Fruit fly (Drosophila melanogaster): ENCODE results near the gene CG32982.

CG32982 gene

dm6 chr2L:9082750-9083149 lies 42.8 kb upstream of the CG32982 start:
- TF ChIP-seq gsb (GFP tag; IDR thresholded peaks at IDR 0.05) (no peak), GATAe (GFP tag; conservative IDR thresholded peaks at IDR 0.05) (no peak), Nf-YC (tag; optimal IDR thresholded peaks at IDR 0.05) (peak; percentile 94), dmrt11E (tag; optimal IDR thresholded peaks at IDR 0.05) (no peak), Nf-YB (GFP tag; optimal IDR thresholded peaks at IDR 0.05) (peak; percentile 91)

DNA sequence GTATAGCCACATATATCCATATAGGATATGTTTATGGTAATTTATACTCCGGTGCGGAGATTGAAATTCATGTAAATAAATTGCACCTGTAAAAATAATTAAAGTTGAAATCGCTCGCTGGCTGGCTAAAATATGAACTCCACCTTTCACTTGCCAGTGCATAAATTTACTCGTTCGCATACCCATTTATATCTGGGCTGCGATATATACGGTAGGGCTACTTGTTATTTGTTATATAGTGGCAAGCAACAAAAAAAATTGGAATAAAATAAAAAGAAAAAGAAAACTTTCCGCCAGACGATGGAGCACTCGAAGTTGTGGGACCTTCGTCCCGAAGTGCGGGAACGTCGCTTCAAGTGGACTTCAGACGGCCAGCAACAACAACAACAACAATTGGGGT lies 41.7 kb upstream of the CG32982 start, which contains the start of gene Toll-4:
Gene Toll-4 (plus strand): TSS at position 301 of the 400 bp plus-strand sequence.
- TF ChIP-seq gfzf (GFP tag; optimal IDR thresholded peaks at IDR 0.05) (no peak), CG2712 (tag; optimal IDR thresholded peaks at IDR 0.05) (no peak), tup (GFP tag; optimal IDR thresholded peaks at IDR 0.05) (no peak), Dbx (GFP tag; IDR thresholded peaks at IDR 0.05) (no peak), CG12104 (GFP tag; optimal IDR thresholded peaks at IDR 0.05) (no peak), ham (GFP tag; IDR thresholded peaks at IDR 0.05) (no peak), Blimp-1 (GFP tag; optimal IDR thresholded peaks at IDR 0.05) (no peak), Hr3 (GFP tag; optimal IDR thresholded peaks at IDR 0.05) (no peak), CG13775 (GFP tag; optimal IDR thresholded peaks at IDR 0.05) (no peak), CG1832 (GFP tag; optimal IDR thresholded peaks at IDR 0.05) (no peak), BEAF-32 (GFP tag; optimal IDR thresholded peaks at IDR 0.05) (no peak), sim (GFP tag; IDR thresholded peaks at IDR 0.05) (no peak), CG14965 (GFP tag; optimal IDR thresholded peaks at IDR 0.05; ENCODE audit: borderline replicate concordance) (no peak), eyg (GFP tag; optimal IDR thresholded peaks at IDR 0.05) (no peak), Gsc (GFP tag; IDR thresholded peaks at IDR 0.05) (no peak), fd3F (GFP tag; optimal IDR thresholded peaks at IDR 0.05) (no peak), CG13287 (GFP tag; IDR thresholded peaks at IDR 0.05; ENCODE audit: partially characterized antibody) (no peak)

- TF ChIP-seq Ets97D (GFP tag; optimal IDR thresholded peaks at IDR 0.05), result peak; percentile 90
- TF ChIP-seq az2 (GFP tag; optimal IDR thresholded peaks at IDR 0.05), result no peak
- TF ChIP-seq phol (tag; optimal IDR thresholded peaks at IDR 0.05), result no peak
- peak; percentile 82 for TF ChIP-seq Dp (GFP tag; optimal IDR thresholded peaks at IDR 0.05)
- peak; percentile 1 for TF ChIP-seq CG2120 (GFP tag; optimal IDR thresholded peaks at IDR 0.05)
- TF ChIP-seq CG14710 (tag; optimal IDR thresholded peaks at IDR 0.05), result no peak
- peak; percentile 14 for TF ChIP-seq Meics (GFP tag; optimal IDR thresholded peaks at IDR 0.05)
- TF ChIP-seq CG18011 (GFP tag; optimal IDR thresholded peaks at IDR 0.05), result peak; percentile 96
- no peak for TF ChIP-seq CG15011 (GFP tag; optimal IDR thresholded peaks at IDR 0.05)
- TF ChIP-seq CG12659 (GFP tag; optimal IDR thresholded peaks at IDR 0.05), result peak; percentile 3
- peak; percentile 40 for TF ChIP-seq pzg (GFP tag; optimal IDR thresholded peaks at IDR 0.05)
- no peak for TF ChIP-seq CG2875 (GFP tag; optimal IDR thresholded peaks at IDR 0.05)
- peak; percentile 99 for TF ChIP-seq CG15514 (GFP tag; optimal IDR thresholded peaks at IDR 0.05)
- peak; percentile 52 for TF ChIP-seq Dek (tag; optimal IDR thresholded peaks at IDR 0.05)
- TF ChIP-seq E2f2 (GFP tag; IDR thresholded peaks at IDR 0.05), result peak; percentile 90
- TF ChIP-seq CG7928 (GFP tag; optimal IDR thresholded peaks at IDR 0.05), result peak; percentile 93
- no peak for TF ChIP-seq CG6175 (GFP tag; IDR thresholded peaks at IDR 0.05)
- TF ChIP-seq h (optimal IDR thresholded peaks at IDR 0.05), result no peak
Observed at dm6 chr2L:9089543-9090088, 35.9 kb upstream of the CG32982 start.

Data from whole organism, embryonic.